Fruit fly (Drosophila melanogaster) whole organism, embryonic: ENCODE measurements around the gene Actn3.

Source experiments
- Abd-B ChIP-seq: fragments of 200-800 bp; sonication (Bioruptor generic); optimal IDR thresholded peaks from 2 replicates; lab custom pipeline; 2018; ENCODE audit warnings: missing biosample characterization, mild to moderate bottlenecking, missing genetic modification characterization, moderate library complexity
- CG10321 ChIP-seq: fragments of 200-800 bp; sonication (Bioruptor generic); IDR thresholded peaks from 2 replicates; pipeline ENCODE4 v1.3.6; 2022; ENCODE audit warnings: missing biosample characterization, missing genetic modification characterization
- CG12942 ChIP-seq: fragments of 200-800 bp; sonication (Bioruptor generic); optimal IDR thresholded peaks from 3 replicates; lab custom pipeline; 2016; ENCODE audit warnings: missing biosample characterization, missing genetic modification characterization
- CG13775 ChIP-seq: fragments of 200-800 bp; sonication (Bioruptor generic); optimal IDR thresholded peaks from 3 replicates; lab custom pipeline; 2017; ENCODE audit warnings: missing biosample characterization, mild to moderate bottlenecking, missing genetic modification characterization
- CG15479 ChIP-seq: fragments of 200-800 bp; sonication (Bioruptor generic); optimal IDR thresholded peaks from 3 replicates; lab custom pipeline; 2019; ENCODE audit warnings: missing biosample characterization, mild to moderate bottlenecking, missing genetic modification characterization, moderate library complexity
- CG17361 ChIP-seq: fragments of 200-800 bp; sonication (Bioruptor generic); IDR thresholded peaks from 3 replicates; pipeline ENCODE4 v1.3.6; 2022; ENCODE audit warnings: missing biosample characterization, missing genetic modification characterization
- CG1832 ChIP-seq: fragments of 200-800 bp; sonication (Bioruptor generic); optimal IDR thresholded peaks from 2 replicates; lab custom pipeline; 2017; ENCODE audit warnings: missing biosample characterization, mild to moderate bottlenecking, missing genetic modification characterization, inconsistent platforms
- CG2712 ChIP-seq: fragments of 200-800 bp; optimal IDR thresholded peaks from 3 replicates; lab custom pipeline; 2019; ENCODE audit warnings: missing biosample characterization, mild to moderate bottlenecking, missing genetic modification characterization, moderate library complexity
- CG2889 ChIP-seq: fragments of 200-800 bp; sonication (Bioruptor generic); IDR thresholded peaks from 3 replicates; pipeline ENCODE4 v1.3.6; 2022; ENCODE audit warnings: missing biosample characterization, missing genetic modification characterization
- CG30020 ChIP-seq: fragments of 200-800 bp; optimal IDR thresholded peaks from 2 replicates; lab custom pipeline; 2019; ENCODE audit warnings: missing biosample characterization, mild to moderate bottlenecking, missing genetic modification characterization, moderate library complexity
- Chrac-16 ChIP-seq: fragments of 200-800 bp; sonication (Bioruptor generic); optimal IDR thresholded peaks from 3 replicates; lab custom pipeline; 2016; ENCODE audit warnings: missing biosample characterization, missing genetic modification characterization
- Deaf1 ChIP-seq: fragments of 200-800 bp; optimal IDR thresholded peaks from 3 replicates; lab custom pipeline; 2019; ENCODE audit warnings: missing biosample characterization, mild to moderate bottlenecking, missing genetic modification characterization, moderate library complexity
- ERR ChIP-seq: fragments of 200-800 bp; sonication (Bioruptor generic); optimal IDR thresholded peaks from 2 replicates; lab custom pipeline; 2016; ENCODE audit warnings: missing biosample characterization, missing genetic modification characterization
- Med ChIP-seq: fragments of 200-800 bp; sonication (Bioruptor generic); peaks from one replicate; lab custom pipeline; 2016; ENCODE audit warnings: missing biosample characterization, missing genetic modification characterization, mild to moderate bottlenecking, inconsistent platforms, moderate library complexity
- NK7.1 ChIP-seq: fragments of 200-800 bp; sonication (Bioruptor generic); optimal IDR thresholded peaks from 3 replicates; lab custom pipeline; 2016; ENCODE audit warnings: missing biosample characterization, missing genetic modification characterization
- Nf-YB ChIP-seq: fragments of 200-800 bp; sonication (Bioruptor generic); optimal IDR thresholded peaks from 3 replicates; lab custom pipeline; 2019; ENCODE audit warnings: missing biosample characterization, mild to moderate bottlenecking, missing genetic modification characterization, moderate library complexity
- Nf-YC ChIP-seq: fragments of 200-800 bp; optimal IDR thresholded peaks from 3 replicates; lab custom pipeline; 2019; ENCODE audit warnings: missing biosample characterization, mild to moderate bottlenecking, missing genetic modification characterization, moderate library complexity
- Six4 ChIP-seq: fragments of 200-800 bp; sonication (Bioruptor generic); optimal IDR thresholded peaks from 2 replicates; lab custom pipeline; 2016; ENCODE audit warnings: missing biosample characterization, missing genetic modification characterization
- Taf1 ChIP-seq: fragments of 200-800 bp; sonication (Bioruptor generic); IDR thresholded peaks from 2 replicates; pipeline ENCODE4 v1.3.6; 2022; ENCODE audit warnings: missing biosample characterization, missing genetic modification characterization
- abd-A ChIP-seq: fragments of 200-800 bp; sonication (Bioruptor generic); optimal IDR thresholded peaks from 3 replicates; lab custom pipeline; 2019; ENCODE audit warnings: missing biosample characterization, mild to moderate bottlenecking, missing genetic modification characterization, moderate library complexity
- ara ChIP-seq: fragments of 200-800 bp; sonication (Bioruptor generic); IDR thresholded peaks from 2 replicates; pipeline ENCODE4 v1.3.6; 2022; ENCODE audit warnings: missing biosample characterization, missing genetic modification characterization
- bigmax ChIP-seq: fragments of 200-800 bp; sonication (Bioruptor generic); optimal IDR thresholded peaks from 2 replicates; lab custom pipeline; 2018; ENCODE audit warnings: missing biosample characterization, mild to moderate bottlenecking, missing genetic modification characterization
- cad ChIP-seq: fragments of >200 bp; optimal IDR thresholded peaks from 2 replicates; lab custom pipeline; 2017; ENCODE audit warnings: missing biosample characterization, missing genetic modification characterization
- cg ChIP-seq: fragments of 200-800 bp; sonication (Bioruptor generic); optimal IDR thresholded peaks from 3 replicates; lab custom pipeline; 2019; ENCODE audit warnings: missing biosample characterization, mild to moderate bottlenecking, missing genetic modification characterization, moderate library complexity
- eve ChIP-seq, 2 experiments: fragments of >200 bp; optimal IDR thresholded peaks; 2 replicates each; lab custom pipeline; 2017; ENCODE audit warnings: missing biosample characterization in 2 of 2, missing genetic modification characterization in 2 of 2
- ewg ChIP-seq: fragments of 200-800 bp; sonication (Bioruptor generic); optimal IDR thresholded peaks from 3 replicates; lab custom pipeline; 2017; ENCODE audit warnings: mild to moderate bottlenecking, missing biosample characterization, missing genetic modification reagents, missing genetic modification characterization
- fu2 ChIP-seq: fragments of 200-800 bp; sonication (Bioruptor generic); optimal IDR thresholded peaks from 2 replicates; lab custom pipeline; 2016; ENCODE audit warnings: missing biosample characterization, missing genetic modification characterization
- gfzf ChIP-seq: fragments of 200-800 bp; sonication (Bioruptor generic); optimal IDR thresholded peaks from 2 replicates; lab custom pipeline; 2016; ENCODE audit warnings: missing biosample characterization, mild to moderate bottlenecking, missing genetic modification characterization, moderate library complexity
- ind ChIP-seq: fragments of 200-800 bp; sonication (Bioruptor generic); optimal IDR thresholded peaks from 3 replicates; lab custom pipeline; 2016; ENCODE audit warnings: missing biosample characterization, missing genetic modification characterization
- lab ChIP-seq: fragments of 200-800 bp; sonication (Bioruptor generic); optimal IDR thresholded peaks from 3 replicates; lab custom pipeline; 2017; ENCODE audit warnings: missing biosample characterization, missing genetic modification characterization, mild to moderate bottlenecking, moderate library complexity, missing genetic modification reagents
- pita ChIP-seq: fragments of 200-800 bp; sonication (Bioruptor generic); optimal IDR thresholded peaks from 2 replicates; lab custom pipeline; 2017; ENCODE audit warnings: missing biosample characterization, mild to moderate bottlenecking, missing genetic modification characterization
- psq ChIP-seq: fragments of 200-800 bp; sonication (Bioruptor generic); optimal IDR thresholded peaks from 2 replicates; lab custom pipeline; 2017; ENCODE audit warnings: missing biosample characterization, missing genetic modification characterization
- pzg ChIP-seq: fragments of 200-800 bp; sonication (Bioruptor generic); optimal IDR thresholded peaks from 3 replicates; lab custom pipeline; 2018; ENCODE audit warnings: missing biosample characterization, mild to moderate bottlenecking, missing genetic modification characterization, moderate library complexity
- seq ChIP-seq: fragments of 200-800 bp; sonication (Bioruptor generic); IDR thresholded peaks from 2 replicates; pipeline ENCODE4 v1.3.6; 2022; ENCODE audit warnings: missing biosample characterization, missing genetic modification characterization
- tin ChIP-seq: fragments of 200-800 bp; sonication (Bioruptor generic); optimal IDR thresholded peaks from 3 replicates; lab custom pipeline; 2016; ENCODE audit warnings: missing biosample characterization, missing genetic modification characterization
- tll ChIP-seq, 2 experiments: fragments of 200-800 bp in 1 of 2; fragments of >200 bp in 1 of 2; sonication (Bioruptor generic) in 1 of 2; optimal IDR thresholded peaks; 2 replicates each; lab custom pipeline; 2017 to 2019; ENCODE audit warnings: missing biosample characterization in 2 of 2, missing genetic modification characterization in 2 of 2, mild to moderate bottlenecking in 1 of 2, moderate library complexity in 1 of 2
- zen ChIP-seq: fragments of 200-800 bp; sonication (Bioruptor generic); optimal IDR thresholded peaks from 3 replicates; lab custom pipeline; 2018; ENCODE audit warnings: missing biosample characterization, mild to moderate bottlenecking, missing genetic modification characterization, moderate library complexity

The Actn3 gene

DNA sequence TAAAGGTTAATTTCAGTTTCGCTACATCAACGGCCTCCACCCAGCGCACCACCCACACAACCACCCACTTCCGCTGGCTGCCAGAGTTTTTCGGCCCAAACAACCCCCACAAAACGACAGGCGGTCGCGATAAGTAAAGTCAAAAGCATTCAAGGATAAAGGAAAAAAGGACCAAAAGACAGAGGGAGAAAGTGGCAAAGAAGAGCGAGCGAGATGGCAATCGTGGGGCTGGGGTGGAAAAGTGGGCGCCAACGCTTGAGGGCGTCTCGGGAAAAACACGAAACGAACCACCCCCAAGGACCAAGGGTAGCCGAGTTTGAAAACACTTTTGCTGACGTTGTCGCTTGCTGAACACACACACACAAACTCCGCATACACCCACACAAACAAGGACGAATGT lies 37.1 kb downstream of the Actn3 start:
- TF ChIP-seq CG17361 (GFP tag; lab: Robert Waterston, UW) (no peak), NK7.1 (no peak), ewg (peak; percentile 42), cg (GFP tag; lab: Kevin White, UChicago) (peak; percentile 45), Taf1 (GFP tag; lab: Robert Waterston, UW) (no peak), pzg (GFP tag; lab: Kevin White, UChicago) (no peak), CG13775 (GFP tag; lab: Kevin White, UChicago) (no peak), fu2 (GFP tag; lab: Kevin White, UChicago) (no peak), lab (no peak), ara (GFP tag; lab: Robert Waterston, UW) (no peak), cad (GFP tag; lab: Kevin White, UChicago) (no peak), eve (GFP tag; optimal IDR thresholded peaks at IDR 0.05; lab: Kevin White, UChicago) (no peak), gfzf (GFP tag; lab: Kevin White, UChicago) (no peak), tin (GFP tag; lab: Kevin White, UChicago) (no peak), Abd-B (GFP tag; lab: Kevin White, UChicago) (no peak), CG30020 (no peak), CG12942 (GFP tag; lab: Kevin White, UChicago) (no peak), pita (GFP tag; lab: Kevin White, UChicago) (no peak), CG1832 (GFP tag; lab: Kevin White, UChicago) (peak; percentile 66), Med (GFP tag; lab: Kevin White, UChicago) (peak; percentile 40), Nf-YB (GFP tag; lab: Kevin White, UChicago) (peak; percentile 75), Chrac-16 (GFP tag; lab: Kevin White, UChicago) (no peak), Deaf1 (tag; lab: Kevin White, UChicago) (peak; percentile 85), bigmax (GFP tag; lab: Kevin White, UChicago) (no peak), Nf-YC (tag; lab: Kevin White, UChicago) (peak; percentile 91), ind (GFP tag; lab: Kevin White, UChicago) (no peak), abd-A (tag; lab: Kevin White, UChicago) (peak; percentile 66), CG10321 (GFP tag; lab: Robert Waterston, UW) (peak; percentile 33; the same call in 1 of the 2 replicates), seq (peak; percentile 95), CG2889 (GFP tag; lab: Robert Waterston, UW) (no peak), Six4 (GFP tag; lab: Kevin White, UChicago) (no peak)
- TF ChIP-seq, all 482 proteins: peak for 10

DNA sequence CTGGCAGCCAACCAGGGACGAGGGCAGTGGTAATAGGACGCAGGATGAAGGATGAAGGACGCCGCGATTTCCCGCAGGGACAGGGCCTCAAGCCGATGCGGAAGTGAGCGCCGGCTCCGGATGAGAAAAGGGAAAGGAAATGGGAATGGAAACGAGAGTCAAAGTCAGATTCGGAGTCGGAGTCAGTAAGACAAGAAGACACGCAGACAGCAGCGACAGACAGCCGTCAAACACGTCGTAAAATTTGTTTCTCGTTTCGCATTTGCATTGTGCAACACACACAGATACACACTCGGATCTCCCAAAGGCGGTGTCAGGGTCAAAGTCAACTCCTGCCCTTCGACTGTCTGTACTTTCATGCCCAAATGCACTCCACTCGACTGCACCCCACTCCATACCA lies 41.3 kb downstream of the Actn3 start:
- no peak for TF ChIP-seq ERR (GFP tag; lab: Kevin White, UChicago)
- no peak for TF ChIP-seq CG2712 (tag; lab: Kevin White, UChicago)
- peak; percentile 72 to 99 for TF ChIP-seq tll (GFP tag; optimal IDR thresholded peaks at IDR 0.05; lab: Kevin White, UChicago)
- no peak for TF ChIP-seq psq (GFP tag; lab: Kevin White, UChicago)
- TF ChIP-seq zen (tag; lab: Kevin White, UChicago) = peak; percentile 36
- peak; percentile 33 for TF ChIP-seq CG15479
